Fruit fly (Drosophila melanogaster) whole organism, embryonic: ENCODE data around the gene Cow.

ENCODE experiments used
- B-H1 ChIP-seq: fragments of 200-800 bp; sonication (Bioruptor generic); IDR thresholded peaks from 3 replicates; pipeline ENCODE4 v1.3.6; 2022; ENCODE audit warnings: missing biosample characterization, missing genetic modification characterization
- Blimp-1 ChIP-seq: fragments of 200-800 bp; sonication (Bioruptor generic); optimal IDR thresholded peaks from 3 replicates; lab custom pipeline; 2018; ENCODE audit warnings: missing biosample characterization, missing genetic modification characterization, mild to moderate bottlenecking, moderate library complexity, missing genetic modification reagents
- BtbVII ChIP-seq: fragments of 200-800 bp; sonication (Bioruptor generic); optimal IDR thresholded peaks from 3 replicates; lab custom pipeline; 2017; ENCODE audit warnings: missing biosample characterization, mild to moderate bottlenecking, missing genetic modification characterization
- CG10209 ChIP-seq: fragments of 200-800 bp; sonication (Bioruptor generic); optimal IDR thresholded peaks from 3 replicates; lab custom pipeline; 2017; ENCODE audit warnings: missing biosample characterization, mild to moderate bottlenecking, missing genetic modification characterization, missing genetic modification reagents
- CG11093 ChIP-seq: fragments of 200-800 bp; sonication (Bioruptor generic); IDR thresholded peaks from 3 replicates; pipeline ENCODE4 v1.3.6; 2022; ENCODE audit warnings: missing biosample characterization, missing genetic modification characterization
- CG11456 ChIP-seq: fragments of 200-800 bp; sonication (Bioruptor generic); IDR thresholded peaks from 3 replicates; pipeline ENCODE4 v1.3.6; 2022; ENCODE audit warnings: missing biosample characterization, missing genetic modification characterization
- CG11695 ChIP-seq: fragments of 200-800 bp; sonication (Bioruptor generic); IDR thresholded peaks from 3 replicates; pipeline ENCODE4 v1.3.6; 2022; ENCODE audit warnings: missing biosample characterization, missing genetic modification characterization
- CG12236 ChIP-seq: fragments of 200-800 bp; sonication (Bioruptor generic); optimal IDR thresholded peaks from 2 replicates; lab custom pipeline; 2016; ENCODE audit warnings: missing biosample characterization, missing genetic modification characterization
- CG12942 ChIP-seq: fragments of 200-800 bp; sonication (Bioruptor generic); optimal IDR thresholded peaks from 3 replicates; lab custom pipeline; 2016; ENCODE audit warnings: missing biosample characterization, missing genetic modification characterization
- CG13287 ChIP-seq: fragments of 200-800 bp; sonication (Bioruptor generic); IDR thresholded peaks from 2 replicates; pipeline ENCODE4 v1.3.6; 2022; ENCODE audit warnings: missing biosample characterization, missing genetic modification characterization; ENCODE audit not compliant: partially characterized antibody
- CG13424 ChIP-seq: fragments of 200-800 bp; sonication (Bioruptor generic); optimal IDR thresholded peaks from 2 replicates; lab custom pipeline; 2019; ENCODE audit warnings: missing biosample characterization, mild to moderate bottlenecking, missing genetic modification characterization, moderate library complexity
- CG1602 ChIP-seq: fragments of 200-800 bp; sonication (Bioruptor generic); optimal IDR thresholded peaks from 3 replicates; lab custom pipeline; 2016; ENCODE audit warnings: missing biosample characterization, missing genetic modification characterization
- CG16779 ChIP-seq: fragments of 200-800 bp; sonication (Bioruptor generic); IDR thresholded peaks from 2 replicates; pipeline ENCODE4 v1.3.6; 2022; ENCODE audit warnings: missing biosample characterization, missing genetic modification characterization
- CG18476 ChIP-seq: fragments of 200-800 bp; sonication (Bioruptor generic); optimal IDR thresholded peaks from 2 replicates; lab custom pipeline; 2016; ENCODE audit warnings: missing biosample characterization, mild to moderate bottlenecking, missing genetic modification characterization
- CG18599 ChIP-seq: fragments of 200-800 bp; sonication (Bioruptor generic); optimal IDR thresholded peaks from 3 replicates; lab custom pipeline; 2017; ENCODE audit warnings: missing biosample characterization, missing genetic modification characterization, mild to moderate bottlenecking, moderate library complexity, missing genetic modification reagents
- CG2678 ChIP-seq: fragments of 200-800 bp; sonication (Bioruptor generic); optimal IDR thresholded peaks from 3 replicates; lab custom pipeline; 2019; ENCODE audit warnings: missing biosample characterization, mild to moderate bottlenecking, missing genetic modification characterization, moderate library complexity
- CG30020 ChIP-seq: fragments of 200-800 bp; optimal IDR thresholded peaks from 2 replicates; lab custom pipeline; 2019; ENCODE audit warnings: missing biosample characterization, mild to moderate bottlenecking, missing genetic modification characterization, moderate library complexity
- CG31388 ChIP-seq: fragments of 200-800 bp; sonication (Bioruptor generic); optimal IDR thresholded peaks from 2 replicates; lab custom pipeline; 2016; ENCODE audit warnings: missing biosample characterization, missing genetic modification characterization
- CG34376 ChIP-seq: fragments of 200-800 bp; sonication (Bioruptor generic); optimal IDR thresholded peaks from 2 replicates; lab custom pipeline; 2018; ENCODE audit warnings: missing biosample characterization, mild to moderate bottlenecking, missing genetic modification characterization
- CG34422 ChIP-seq: fragments of 200-800 bp; sonication (Bioruptor generic); IDR thresholded peaks from 3 replicates; pipeline ENCODE4 v1.3.6; 2022; ENCODE audit warnings: missing biosample characterization, missing genetic modification characterization
- CG5245 ChIP-seq: fragments of 200-800 bp; sonication (Bioruptor generic); optimal IDR thresholded peaks from 3 replicates; lab custom pipeline; 2016; ENCODE audit warnings: missing biosample characterization, missing genetic modification characterization
- CG7556 ChIP-seq: fragments of 200-800 bp; sonication (Bioruptor generic); optimal IDR thresholded peaks from 2 replicates; lab custom pipeline; 2017; ENCODE audit warnings: missing biosample characterization, mild to moderate bottlenecking, missing genetic modification characterization
- CG8388 ChIP-seq: fragments of 200-800 bp; sonication (Bioruptor generic); optimal IDR thresholded peaks from 2 replicates; lab custom pipeline; 2019; ENCODE audit warnings: missing biosample characterization, mild to moderate bottlenecking, missing genetic modification characterization, moderate library complexity
- CG9215 ChIP-seq: fragments of 200-800 bp; sonication (Bioruptor generic); IDR thresholded peaks from 2 replicates; pipeline ENCODE4 v1.3.6; 2022; ENCODE audit warnings: missing biosample characterization, missing genetic modification characterization
- CrebB ChIP-seq: fragments of 200-800 bp; sonication (Bioruptor generic); optimal IDR thresholded peaks from 3 replicates; lab custom pipeline; 2018; ENCODE audit warnings: missing biosample characterization, mild to moderate bottlenecking, missing genetic modification characterization
- Eip74EF ChIP-seq, 2 experiments: fragments of 200-800 bp in 1 of 2; fragments of >200 bp in 1 of 2; sonication (Bioruptor generic) in 1 of 2; optimal IDR thresholded peaks; 2 replicates each; lab custom pipeline; 2017 to 2019; ENCODE audit warnings: missing biosample characterization in 2 of 2, missing genetic modification characterization in 2 of 2, mild to moderate bottlenecking in 1 of 2, moderate library complexity in 1 of 2
- Hsf ChIP-seq: fragments of 200-800 bp; sonication (Bioruptor generic); optimal IDR thresholded peaks from 3 replicates; lab custom pipeline; 2016; ENCODE audit warnings: missing biosample characterization, missing genetic modification characterization
- Mrtf ChIP-seq: fragments of 200-800 bp; sonication (Bioruptor generic); IDR thresholded peaks from 3 replicates; pipeline ENCODE4 v1.3.6; 2022; ENCODE audit warnings: missing biosample characterization, missing genetic modification characterization
- Nf-YB ChIP-seq: fragments of 200-800 bp; sonication (Bioruptor generic); optimal IDR thresholded peaks from 3 replicates; lab custom pipeline; 2019; ENCODE audit warnings: missing biosample characterization, mild to moderate bottlenecking, missing genetic modification characterization, moderate library complexity
- Nf-YC ChIP-seq: fragments of 200-800 bp; optimal IDR thresholded peaks from 3 replicates; lab custom pipeline; 2019; ENCODE audit warnings: missing biosample characterization, mild to moderate bottlenecking, missing genetic modification characterization, moderate library complexity
- Poxn ChIP-seq: fragments of 200-800 bp; sonication (Bioruptor generic); IDR thresholded peaks from 2 replicates; pipeline ENCODE4 v1.3.6; 2022; ENCODE audit warnings: missing biosample characterization, missing genetic modification characterization
- Ravus ChIP-seq: fragments of 200-800 bp; sonication (Bioruptor generic); IDR thresholded peaks from 2 replicates; pipeline ENCODE4 v1.3.6; 2022; ENCODE audit warnings: missing biosample characterization, missing genetic modification characterization
- Spps ChIP-seq: fragments of 200-800 bp; sonication (Bioruptor generic); optimal IDR thresholded peaks from 2 replicates; lab custom pipeline; 2018; ENCODE audit warnings: missing biosample characterization, mild to moderate bottlenecking, missing genetic modification characterization
- Sry-δ ChIP-seq: fragments of 200-800 bp; sonication (Bioruptor generic); optimal IDR thresholded peaks from 2 replicates; lab custom pipeline; 2016; ENCODE audit warnings: missing biosample characterization, missing genetic modification characterization
- bcd ChIP-seq: fragments of 200-800 bp; sonication (Bioruptor generic); optimal IDR thresholded peaks from 2 replicates; lab custom pipeline; 2017; ENCODE audit warnings: missing biosample characterization, mild to moderate bottlenecking, missing genetic modification characterization
- bowl ChIP-seq: fragments of 200-800 bp; sonication (Bioruptor generic); IDR thresholded peaks from 2 replicates; pipeline ENCODE4 v1.3.6; 2022; ENCODE audit warnings: missing biosample characterization, missing genetic modification characterization
- chm ChIP-seq: fragments of 200-800 bp; sonication (Bioruptor generic); IDR thresholded peaks from 2 replicates; pipeline ENCODE4 v1.3.6; 2022; ENCODE audit warnings: missing biosample characterization, missing genetic modification characterization
- dati ChIP-seq: fragments of 200-800 bp; sonication (Bioruptor generic); IDR thresholded peaks from 2 replicates; pipeline ENCODE4 v1.3.6; 2022; ENCODE audit warnings: missing biosample characterization, missing genetic modification characterization
- ewg ChIP-seq: fragments of 200-800 bp; sonication (Bioruptor generic); optimal IDR thresholded peaks from 3 replicates; lab custom pipeline; 2017; ENCODE audit warnings: mild to moderate bottlenecking, missing biosample characterization, missing genetic modification reagents, missing genetic modification characterization
- gcm ChIP-seq: fragments of 200-800 bp; sonication (Bioruptor generic); optimal IDR thresholded peaks from 2 replicates; lab custom pipeline; 2019; ENCODE audit warnings: missing biosample characterization, mild to moderate bottlenecking, missing genetic modification characterization, moderate library complexity
- gem ChIP-seq: fragments of 200-800 bp; sonication (Bioruptor generic); optimal IDR thresholded peaks from 2 replicates; lab custom pipeline; 2019; ENCODE audit warnings: missing biosample characterization, mild to moderate bottlenecking, missing genetic modification characterization, moderate library complexity
- grn ChIP-seq: fragments of 200-800 bp; sonication (Bioruptor generic); optimal IDR thresholded peaks from 3 replicates; lab custom pipeline; 2017; ENCODE audit warnings: missing biosample characterization, missing genetic modification characterization
- jing ChIP-seq: fragments of 200-800 bp; sonication (Bioruptor generic); optimal IDR thresholded peaks from 2 replicates; lab custom pipeline; 2018; ENCODE audit warnings: missing biosample characterization, mild to moderate bottlenecking, missing genetic modification characterization
- lola ChIP-seq, 3 experiments: fragments of >200 bp in 2 of 3; fragments of 200-800 bp in 1 of 3; sonication (Bioruptor generic) in 1 of 3; optimal IDR thresholded peaks; 2 replicates each; lab custom pipeline; 2017 to 2019; ENCODE audit warnings: missing biosample characterization in 3 of 3, missing genetic modification characterization in 3 of 3, mild to moderate bottlenecking in 1 of 3, moderate library complexity in 1 of 3
- pum ChIP-seq: fragments of 200-800 bp; sonication (Bioruptor generic); optimal IDR thresholded peaks from 2 replicates; lab custom pipeline; 2016; ENCODE audit warnings: missing biosample characterization, missing genetic modification characterization
- sc ChIP-seq, 3 experiments: fragments of >200 bp in 2 of 3; fragments of 200-800 bp in 1 of 3; sonication (Bioruptor generic) in 1 of 3; optimal IDR thresholded peaks; 2 replicates in 2 of 3; 3 replicates in 1 of 3; lab custom pipeline; 2017; ENCODE audit warnings: mild to moderate bottlenecking in 1 of 3, missing biosample characterization in 1 of 3, missing genetic modification characterization in 1 of 3, missing genetic modification reagents in 1 of 3
- sens-2 ChIP-seq: fragments of 200-800 bp; sonication (Bioruptor generic); IDR thresholded peaks from 2 replicates; pipeline ENCODE4 v1.3.6; 2022; ENCODE audit warnings: missing biosample characterization, missing genetic modification characterization
- toy ChIP-seq: fragments of 200-800 bp; sonication (Bioruptor generic); IDR thresholded peaks from 2 replicates; pipeline ENCODE4 v1.3.6; 2022; ENCODE audit warnings: missing biosample characterization, missing genetic modification characterization
- zfh2 ChIP-seq: fragments of 200-800 bp; sonication (Bioruptor generic); optimal IDR thresholded peaks from 2 replicates; lab custom pipeline; 2016; ENCODE audit warnings: missing biosample characterization, missing genetic modification characterization

Gene Cow

DNA sequence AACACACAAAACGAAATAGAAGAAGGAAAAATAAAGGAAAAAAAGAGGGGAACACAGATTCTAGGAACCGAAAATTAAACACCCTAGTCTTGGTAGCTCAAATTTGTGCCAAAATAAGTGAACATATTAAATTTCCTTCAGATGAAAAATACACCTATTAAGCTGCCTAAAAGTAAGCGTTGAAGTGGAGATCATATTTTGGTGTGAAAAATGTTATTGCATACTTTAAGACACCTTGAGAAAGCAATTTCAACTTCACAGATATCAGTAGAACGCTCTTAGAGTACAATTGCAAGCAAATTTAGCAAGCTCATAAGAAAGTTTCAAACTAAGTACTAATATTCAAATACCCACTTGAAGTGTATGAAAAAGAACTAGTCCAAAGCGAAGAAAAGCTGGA is 1.8 kb downstream of the Cow start (continued):
- TF ChIP-seq Nf-YC (tag; lab: Kevin White, UChicago) (peak; percentile 12), CG10209 (GFP tag; lab: Kevin White, UChicago) (no peak), sens-2 (GFP tag; lab: Robert Waterston, UW) (no peak), BtbVII (peak; percentile 43), Eip74EF (GFP tag; optimal IDR thresholded peaks at IDR 0.05; lab: Kevin White, UChicago) (no peak), lola (GFP tag; optimal IDR thresholded peaks at IDR 0.05; lab: Kevin White, UChicago) (no peak), zfh2 (GFP tag; lab: Kevin White, UChicago) (peak; percentile 2), CG9215 (GFP tag; lab: Robert Waterston, UW) (0 out of 2 replicates have a peak, but pooled peaks have one; percentile 5), CG7556 (GFP tag; lab: Kevin White, UChicago) (peak; percentile 29), CG11695 (GFP tag; lab: Robert Waterston, UW) (no peak), CG18599 (peak; percentile 68), Spps (tag; lab: Kevin White, UChicago) (no peak), chm (GFP tag; lab: Robert Waterston, UW) (no peak), CG13424 (tag; lab: Kevin White, UChicago) (peak; percentile 36), CG1602 (GFP tag; lab: Kevin White, UChicago) (no peak), gem (tag; lab: Kevin White, UChicago) (peak; percentile 37), Nf-YB (GFP tag; lab: Kevin White, UChicago) (no peak), CG34422 (no peak)

DNA sequence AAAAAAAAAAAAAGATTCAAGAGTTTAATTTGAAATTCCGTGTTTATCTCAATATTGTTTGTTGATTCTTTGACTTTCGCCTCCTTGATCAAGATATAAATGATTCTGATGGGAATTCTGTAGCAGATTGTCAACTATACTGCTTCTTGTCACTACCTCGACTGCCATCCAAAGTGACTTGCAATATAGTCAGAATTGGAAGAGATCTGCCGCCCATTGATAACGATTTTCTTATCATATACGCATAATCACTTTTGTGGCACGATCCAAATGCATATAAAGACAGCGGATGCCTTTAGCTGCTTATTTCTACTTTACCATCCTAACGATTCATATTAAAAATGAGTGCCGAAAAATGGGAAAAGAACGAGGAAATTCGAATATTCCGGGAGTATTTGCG is 13.3 kb downstream of the Cow start, which contains the start of gene CG6738:
TSS of gene CG6738 (plus strand) at position 301 of the 400 bp plus-strand sequence.
- TF ChIP-seq CG31388 (no peak), dati (GFP tag; lab: Robert Waterston, UW) (no peak), CG30020 (no peak), bowl (no peak), CG18476 (GFP tag; lab: Kevin White, UChicago) (no peak), Hsf (GFP tag; lab: Kevin White, UChicago) (no peak), CG5245 (no peak), Poxn (no peak), B-H1 (no peak), CG2678 (tag; lab: Kevin White, UChicago) (no peak), CG34422 (no peak), Sry-δ (no peak)

DNA sequence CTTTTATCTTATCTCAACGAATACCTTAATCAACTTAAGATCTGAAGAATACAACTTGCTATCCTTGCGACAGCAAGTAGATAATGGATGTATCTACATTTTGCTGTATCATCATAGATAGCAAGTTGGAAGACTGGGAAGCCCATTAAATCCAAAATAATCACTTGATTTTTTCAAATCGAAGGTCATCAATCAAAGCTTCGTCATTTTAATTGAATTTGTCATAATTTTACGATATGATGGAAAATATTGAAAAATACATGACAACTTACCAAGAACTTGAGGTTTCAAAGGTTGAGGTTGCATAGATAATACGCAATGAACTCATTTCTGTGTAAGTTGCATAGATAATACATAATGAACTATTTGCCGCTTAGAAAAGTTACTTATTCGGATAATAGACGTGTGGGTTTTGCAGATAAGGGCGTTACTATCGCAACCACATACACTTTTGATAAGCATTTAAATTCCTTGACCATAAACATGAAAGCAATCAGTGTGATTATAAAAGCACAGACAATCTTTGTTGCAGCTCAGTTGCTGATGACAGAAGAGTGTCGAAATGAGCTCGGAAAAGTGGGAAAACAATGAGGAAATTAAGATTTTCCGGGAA is 15.2 kb downstream of the Cow start, which contains the start of gene CG6733:
TSS of gene CG6733 (plus strand) at position 532 of the 613 bp plus-strand sequence.
- no peak for TF ChIP-seq CG12236 (GFP tag; lab: Kevin White, UChicago)
- peak; percentile 50 for TF ChIP-seq CG34376 (GFP tag; lab: Kevin White, UChicago)
- no peak for TF ChIP-seq CG11093 (GFP tag; lab: Robert Waterston, UW)
- TF ChIP-seq gcm = no peak
- no peak for TF ChIP-seq jing (GFP tag; lab: Kevin White, UChicago)
- no peak for TF ChIP-seq sc (optimal IDR thresholded peaks at IDR 0.05; lab: Kevin White, UChicago)
- TF ChIP-seq sc (GFP tag; optimal IDR thresholded peaks at IDR 0.05; lab: Kevin White, UChicago) = no peak
- TF ChIP-seq CG8388 (GFP tag; lab: Kevin White, UChicago) = no peak
- no peak for TF ChIP-seq CG12942 (GFP tag; lab: Kevin White, UChicago)
- TF ChIP-seq pum (GFP tag; lab: Kevin White, UChicago) = no peak
- TF ChIP-seq CrebB (tag; lab: Kevin White, UChicago) = no peak
- TF ChIP-seq toy (GFP tag; lab: Robert Waterston, UW) = no peak
- TF ChIP-seq Ravus (GFP tag; lab: Robert Waterston, UW) = no peak
- peak; percentile 40 for TF ChIP-seq grn (GFP tag; lab: Kevin White, UChicago)
- no peak for TF ChIP-seq ewg (GFP tag; lab: Kevin White, UChicago)
- no peak for TF ChIP-seq CG16779 (GFP tag; lab: Robert Waterston, UW)
- no peak for TF ChIP-seq bcd (GFP tag; lab: Kevin White, UChicago)
- no peak for TF ChIP-seq Mrtf (GFP tag; lab: Robert Waterston, UW)
- TF ChIP-seq Blimp-1 (GFP tag; lab: Kevin White, UChicago) = no peak
- no peak for TF ChIP-seq CG11456 (GFP tag; lab: Robert Waterston, UW)
- no peak for TF ChIP-seq CG13287 (GFP tag; lab: Robert Waterston, UW)
